Fruit fly (Drosophila melanogaster): ENCODE measurements around the gene CG46525.

CG46525 gene

DNA sequence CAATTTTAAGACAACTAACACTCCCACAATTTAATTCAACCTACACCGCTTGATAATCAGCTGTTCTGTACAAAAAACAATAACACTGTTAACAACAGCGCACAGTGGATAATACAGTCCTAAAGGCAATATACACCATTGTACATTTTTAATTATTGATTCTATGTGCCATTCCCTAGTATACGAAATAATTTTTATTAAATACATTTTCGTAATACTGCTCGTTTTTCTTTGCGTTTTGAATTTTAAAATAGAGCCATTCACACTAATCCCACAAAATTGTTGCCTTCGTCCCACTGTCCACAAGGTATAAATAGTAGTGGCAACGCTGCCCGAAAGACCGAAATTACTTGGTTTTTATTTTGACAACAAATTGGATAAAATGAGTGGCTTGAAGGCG is 41.5 kb upstream of the CG46525 start, which contains the start of the genes Coq4 and CG32176 (continued):
- no peak for TF ChIP-seq Tbp (GFP tag; optimal IDR thresholded peaks at IDR 0.05)
- TF ChIP-seq Antp (GFP tag; optimal IDR thresholded peaks at IDR 0.05) = peak; percentile 98
- TF ChIP-seq CG34376 (GFP tag; optimal IDR thresholded peaks at IDR 0.05) = peak; percentile 93
- TF ChIP-seq GATAe (GFP tag; conservative IDR thresholded peaks at IDR 0.05) = peak; percentile 80
- TF ChIP-seq esg (GFP tag; conservative IDR thresholded peaks at IDR 0.05) = peak; percentile 97
- peak; percentile 99 for TF ChIP-seq tin (GFP tag; optimal IDR thresholded peaks at IDR 0.05)
- TF ChIP-seq bbx (GFP tag; IDR thresholded peaks at IDR 0.05; ENCODE audit: partially characterized antibody) = peak; percentile 68; the same call in 1 of the 2 replicates
- peak; percentile 96 for TF ChIP-seq CG7372 (GFP tag; IDR thresholded peaks at IDR 0.05)
- peak; percentile 89 for TF ChIP-seq wek (GFP tag; optimal IDR thresholded peaks at IDR 0.05)
- peak; percentile 93 for TF ChIP-seq Spps (tag; optimal IDR thresholded peaks at IDR 0.05)
- peak; percentile 99 for TF ChIP-seq CG34422 (GFP tag; IDR thresholded peaks at IDR 0.05)
- peak; percentile 69 for TF ChIP-seq crol (GFP tag; IDR thresholded peaks at IDR 0.05)
- TF ChIP-seq Camta (GFP tag; optimal IDR thresholded peaks at IDR 0.05) = peak; percentile 98
- TF ChIP-seq Rfx (GFP tag; IDR thresholded peaks at IDR 0.05) = peak; percentile 99
- TF ChIP-seq CG6689 (GFP tag; IDR thresholded peaks at IDR 0.05) = peak; percentile 96
- peak; percentile 99 for TF ChIP-seq vfl (GFP tag; optimal IDR thresholded peaks at IDR 0.05)
- TF ChIP-seq CG4282 (GFP tag; optimal IDR thresholded peaks at IDR 0.05) = peak; percentile 99
- TF ChIP-seq ap (GFP tag; IDR thresholded peaks at IDR 0.05) = peak; percentile 97
- peak; percentile 96 for TF ChIP-seq B-H1 (GFP tag; IDR thresholded peaks at IDR 0.05)
- TF ChIP-seq CG31388 (GFP tag; optimal IDR thresholded peaks at IDR 0.05) = peak; percentile 96
- TF ChIP-seq Lim3 (GFP tag; IDR thresholded peaks at IDR 0.05) = peak; percentile 86
- TF ChIP-seq inv (GFP tag; IDR thresholded peaks at IDR 0.05; ENCODE audit: partially characterized antibody) = peak; percentile 59
- peak; percentile 93 for TF ChIP-seq org-1 (GFP tag; optimal IDR thresholded peaks at IDR 0.05)
- peak; percentile 91 for TF ChIP-seq toy (GFP tag; IDR thresholded peaks at IDR 0.05)
- peak; percentile 97 for TF ChIP-seq Dek (tag; optimal IDR thresholded peaks at IDR 0.05)
- TF ChIP-seq CG8924 (tag; optimal IDR thresholded peaks at IDR 0.05) = peak; percentile 97
- TF ChIP-seq cwo (GFP tag; optimal IDR thresholded peaks at IDR 0.05) = peak; percentile 92
- peak; percentile 88 for TF ChIP-seq CG2116 (GFP tag; optimal IDR thresholded peaks at IDR 0.05)
- peak; percentile 90 for TF ChIP-seq CG18011 (GFP tag; optimal IDR thresholded peaks at IDR 0.05)
- TF ChIP-seq E2f2 (GFP tag; IDR thresholded peaks at IDR 0.05) = peak; percentile 81
- peak; percentile 98 for TF ChIP-seq CG12744 (GFP tag; optimal IDR thresholded peaks at IDR 0.05)
- TF ChIP-seq Meics (GFP tag; optimal IDR thresholded peaks at IDR 0.05) = peak; percentile 97
- TF ChIP-seq ci (GFP tag; IDR thresholded peaks at IDR 0.05) = peak; percentile 98
- TF ChIP-seq CG6683 (GFP tag; optimal IDR thresholded peaks at IDR 0.05) = peak; percentile 90
- peak; percentile 98 for TF ChIP-seq CG10462 (GFP tag; optimal IDR thresholded peaks at IDR 0.05)
- TF ChIP-seq CG9437 (GFP tag; optimal IDR thresholded peaks at IDR 0.05) = peak; percentile 88
- peak; percentile 98 for TF ChIP-seq CG14014 (GFP tag; IDR thresholded peaks at IDR 0.05)
- peak; percentile 98 for TF ChIP-seq gcm (GFP tag; optimal IDR thresholded peaks at IDR 0.05)
- TF ChIP-seq CG6854 (GFP tag; optimal IDR thresholded peaks at IDR 0.05) = peak; percentile 88
- peak; percentile 83 for TF ChIP-seq CG5180 (GFP tag; optimal IDR thresholded peaks at IDR 0.05)
- TF ChIP-seq repo (GFP tag; optimal IDR thresholded peaks at IDR 0.05) = peak; percentile 96
- TF ChIP-seq Gug (GFP tag; IDR thresholded peaks at IDR 0.05) = peak; percentile 99
- TF ChIP-seq Bdp1 (GFP tag; optimal IDR thresholded peaks at IDR 0.05) = peak; percentile 94
- TF ChIP-seq az2 (GFP tag; optimal IDR thresholded peaks at IDR 0.05) = peak; percentile 99
- TF ChIP-seq CG1233 (GFP tag; optimal IDR thresholded peaks at IDR 0.05) = peak; percentile 97
- TF ChIP-seq CG6272 (GFP tag; IDR thresholded peaks at IDR 0.05) = peak; percentile 97
- TF ChIP-seq eyg (GFP tag; optimal IDR thresholded peaks at IDR 0.05) = peak; percentile 97
- TF ChIP-seq sima (GFP tag; optimal IDR thresholded peaks at IDR 0.05) = peak; percentile 92
- peak; percentile 97 for TF ChIP-seq CG18262 (tag; optimal IDR thresholded peaks at IDR 0.05)
- TF ChIP-seq Taf1 (GFP tag; IDR thresholded peaks at IDR 0.05) = peak; percentile 96
- TF ChIP-seq Lpt (GFP tag; optimal IDR thresholded peaks at IDR 0.05) = no peak
- peak; percentile 98 for TF ChIP-seq H15 (GFP tag; IDR thresholded peaks at IDR 0.05)
